Worm (Caenorhabditis elegans) whole organism, young adult: ENCODE measurements around the gene lipl-7.

Experiments used
- dpl-1 ChIP-seq: fragments of 150-350 bp; optimal IDR thresholded peaks from 2 replicates; lab custom pipeline; 2014; ENCODE audit warnings: missing biosample characterization, missing genetic modification reagents, missing genetic modification characterization
- pha-4 ChIP-seq: fragments of 150-350 bp; sonication (generic microtip); optimal IDR thresholded peaks from 2 replicates; lab custom pipeline; 2014; ENCODE audit warnings: missing biosample characterization, missing genetic modification reagents, missing genetic modification characterization
- ztf-3 ChIP-seq: fragments of 200-800 bp; sonication (Bioruptor generic); optimal IDR thresholded peaks from 2 replicates; lab custom pipeline; 2018; ENCODE audit warnings: mild to moderate bottlenecking, missing genetic modification characterization, missing compliant biosample characterization

ce11 chrIV:10235279-10235829, 6.3 kb downstream of the lipl-7 start, which contains the start of gene ech-9:
- no peak for TF ChIP-seq dpl-1 (GFP tag; lab: Kevin White, UChicago)
- no peak for TF ChIP-seq pha-4 (tag; lab: Kevin White, UChicago)
- no peak for TF ChIP-seq ztf-3 (GFP tag; lab: Kevin White, UChicago)
